Worm (Caenorhabditis elegans) whole organism, midembryonic: ENCODE data around the gene F49H12.2.

ENCODE experiments used
- cog-1 ChIP-seq: sonication (generic microtip); optimal IDR thresholded peaks from 2 replicates; lab custom pipeline; 2016; ENCODE audit warnings: missing genetic modification characterization, missing compliant biosample characterization
- flt-1 ChIP-seq: fragments of 200-800 bp; sonication (Bioruptor generic); IDR thresholded peaks from 2 replicates; pipeline ENCODE4 v1.3.6; 2022; ENCODE audit warnings: missing genetic modification characterization, missing compliant biosample characterization
- klf-2 ChIP-seq: fragments of 200-800 bp; sonication (Bioruptor generic); conservative IDR thresholded peaks from 2 replicates; pipeline ENCODE4 v1.3.6; 2022; ENCODE audit warnings: missing genetic modification reagents, missing genetic modification characterization, missing compliant biosample characterization
- ref-1 ChIP-seq: fragments of 200-800 bp; sonication (Bioruptor generic); conservative IDR thresholded peaks from 2 replicates; pipeline ENCODE4 v1.3.6; 2022; ENCODE audit warnings: missing genetic modification reagents, missing genetic modification characterization, missing compliant biosample characterization
- tab-1 ChIP-seq: fragments of 200-800 bp; sonication (Bioruptor generic); IDR thresholded peaks from 2 replicates; pipeline ENCODE4 v1.3.6; 2022; ENCODE audit warnings: missing genetic modification characterization, missing compliant biosample characterization
- ztf-23 ChIP-seq: fragments of 200-800 bp; sonication (Bioruptor generic); IDR thresholded peaks from 2 replicates; pipeline ENCODE4 v1.3.6; 2022; ENCODE audit warnings: missing genetic modification reagents, missing genetic modification characterization, missing compliant biosample characterization
- ztf-29 ChIP-seq: fragments of 200-800 bp; sonication (Bioruptor generic); IDR thresholded peaks from 2 replicates; pipeline ENCODE4 v1.3.6; 2022; ENCODE audit warnings: missing genetic modification reagents, missing genetic modification characterization, missing compliant biosample characterization

DNA sequence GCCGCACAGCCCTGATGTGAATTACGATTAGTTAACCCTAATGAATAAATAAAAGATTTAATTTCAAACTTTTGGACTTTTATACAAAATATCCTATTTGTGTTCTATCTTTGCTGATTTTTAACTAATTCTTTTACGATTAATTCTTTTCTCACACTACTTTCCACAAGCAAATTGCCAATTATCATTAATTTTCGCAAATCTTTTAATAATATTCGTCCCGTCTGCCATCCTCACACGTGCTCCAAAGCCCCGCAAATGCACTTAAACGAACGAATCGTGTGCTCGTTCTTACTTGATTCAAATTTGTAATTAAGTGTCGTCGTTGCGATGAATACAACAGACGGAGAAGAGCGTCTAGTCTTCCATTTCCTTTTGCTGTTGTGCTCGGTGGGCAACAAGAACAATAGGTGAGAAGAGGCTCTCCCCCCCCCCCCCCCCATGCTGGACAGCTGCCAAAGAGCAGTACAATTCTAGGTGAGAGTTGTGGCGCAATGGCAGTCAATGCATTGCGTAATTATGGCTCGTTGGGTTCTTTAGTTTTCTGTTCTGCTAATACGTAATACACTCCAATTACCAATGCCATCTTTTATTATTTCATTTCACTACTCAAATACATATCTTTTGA, 40.4 kb upstream of the F49H12.2 start:
- TF ChIP-seq ref-1 (no peak), ztf-29 (GFP tag; lab: Robert Waterston, UW) (no peak), tab-1 (GFP tag; lab: Robert Waterston, UW) (0 out of 2 replicates have a peak, but pooled peaks have one; percentile 22), klf-2 (no peak), cog-1 (tag; lab: Kevin White, UChicago) (no peak), flt-1 (peak; percentile 59; the same call in 1 of the 2 replicates), ztf-23 (GFP tag; lab: Robert Waterston, UW) (0 out of 2 replicates have a peak, but pooled peaks have one; percentile 53)
